Worm (Caenorhabditis elegans): ENCODE results near the gene F43G6.10.

ce11 chrII:11830601-11831000, 21.5 kb downstream of the F43G6.10 start:
- TF ChIP-seq him-1 (tag; optimal IDR thresholded peaks at IDR 0.05) (no peak), W03F9.2 (tag; optimal IDR thresholded peaks at IDR 0.05) (no peak)
